Fruit fly (Drosophila melanogaster): ENCODE data around the gene APP-BP1.

DNA sequence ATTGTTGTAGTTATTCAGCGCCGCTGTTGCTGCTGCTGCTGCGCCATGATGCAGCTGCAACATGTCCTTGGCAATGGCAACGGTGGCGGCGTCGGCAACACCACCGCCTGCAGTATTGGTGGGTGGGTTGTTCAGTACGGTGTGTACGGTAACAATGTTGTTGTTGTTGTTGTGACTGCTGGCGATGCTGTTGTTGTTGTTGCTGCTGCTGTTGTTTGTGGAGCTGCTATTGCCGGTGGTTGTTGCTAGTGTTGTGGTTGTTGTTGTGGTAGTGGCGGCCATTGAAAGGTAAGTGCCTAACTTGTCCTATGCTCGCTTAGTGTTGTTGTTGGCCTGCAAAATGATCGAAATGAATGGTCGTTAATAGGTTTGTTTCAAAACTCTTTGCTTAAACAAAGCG lies 19.5 kb downstream of the APP-BP1 start:
- TF ChIP-seq Sin3A (optimal IDR thresholded peaks at IDR 0.05) (no peak), psq (optimal IDR thresholded peaks at IDR 0.05) (no peak)

Data from Kc167 (cell line).